Fruit fly (Drosophila melanogaster) whole organism, prepupa: ENCODE data around the gene Kr-h1.

ENCODE experiments used
- CG10631 ChIP-seq: fragments of 200-800 bp; sonication (Bioruptor generic); optimal IDR thresholded peaks from 2 replicates; lab custom pipeline; 2016; ENCODE audit warnings: missing biosample characterization, missing genetic modification characterization
- CG10669 ChIP-seq: fragments of 200-800 bp; sonication (Bioruptor generic); optimal IDR thresholded peaks from 3 replicates; lab custom pipeline; 2018; ENCODE audit warnings: missing biosample characterization, mild to moderate bottlenecking, missing genetic modification characterization, moderate library complexity
- CG11294 ChIP-seq: fragments of 200-800 bp; sonication (Bioruptor generic); IDR thresholded peaks from 2 replicates; pipeline ENCODE4 v1.3.6; 2022; ENCODE audit warnings: missing biosample characterization, missing genetic modification characterization
- CG11762 ChIP-seq: fragments of 200-800 bp; sonication (Bioruptor generic); optimal IDR thresholded peaks from 3 replicates; lab custom pipeline; 2016; ENCODE audit warnings: missing biosample characterization, missing genetic modification characterization; ENCODE audit not compliant: insufficient read depth
- CG11902 ChIP-seq: fragments of 200-800 bp; sonication (Bioruptor generic); optimal IDR thresholded peaks from 3 replicates; lab custom pipeline; 2016; ENCODE audit warnings: missing biosample characterization, missing genetic modification characterization
- CG15336 ChIP-seq: fragments of 200-800 bp; sonication (Bioruptor generic); IDR thresholded peaks from 2 replicates; pipeline ENCODE4 v1.3.6; 2022; ENCODE audit warnings: missing biosample characterization, missing genetic modification characterization
- CG1621 ChIP-seq: fragments of 200-800 bp; sonication (Bioruptor generic); optimal IDR thresholded peaks from 3 replicates; lab custom pipeline; 2018; ENCODE audit warnings: missing biosample characterization, mild to moderate bottlenecking, missing genetic modification characterization
- CG16779 ChIP-seq: fragments of 200-800 bp; sonication (Bioruptor generic); optimal IDR thresholded peaks from 3 replicates; lab custom pipeline; 2017; ENCODE audit warnings: missing biosample characterization, mild to moderate bottlenecking, missing genetic modification characterization
- CG3032 ChIP-seq: fragments of 200-800 bp; optimal IDR thresholded peaks from 2 replicates; lab custom pipeline; 2019; ENCODE audit warnings: missing biosample characterization, mild to moderate bottlenecking, missing genetic modification characterization, moderate library complexity
- CG31627 ChIP-seq: fragments of 200-800 bp; sonication (Bioruptor generic); optimal IDR thresholded peaks from 3 replicates; lab custom pipeline; 2016; ENCODE audit warnings: missing biosample characterization, missing genetic modification characterization
- CG32006 ChIP-seq: fragments of 200-800 bp; sonication (Bioruptor generic); optimal IDR thresholded peaks from 3 replicates; lab custom pipeline; 2017; ENCODE audit warnings: missing biosample characterization, mild to moderate bottlenecking, missing genetic modification characterization
- CG34406 ChIP-seq: fragments of 200-800 bp; sonication (Bioruptor generic); optimal IDR thresholded peaks from 3 replicates; lab custom pipeline; 2016; ENCODE audit warnings: missing biosample characterization, missing genetic modification characterization
- CG3919 ChIP-seq: fragments of 200-800 bp; sonication (Bioruptor generic); optimal IDR thresholded peaks from 3 replicates; lab custom pipeline; 2016; ENCODE audit warnings: missing biosample characterization, missing genetic modification characterization
- CG6163 ChIP-seq: fragments of 200-800 bp; sonication (Bioruptor generic); IDR thresholded peaks from 3 replicates; pipeline ENCODE4 v1.3.6; 2022; ENCODE audit warnings: missing biosample characterization, missing genetic modification characterization
- CG6276 ChIP-seq: fragments of 200-800 bp; sonication (Bioruptor generic); optimal IDR thresholded peaks from 2 replicates; lab custom pipeline; 2017; ENCODE audit warnings: missing biosample characterization, mild to moderate bottlenecking, missing genetic modification characterization
- CG6792 ChIP-seq: fragments of 200-800 bp; sonication (Bioruptor generic); optimal IDR thresholded peaks from 3 replicates; lab custom pipeline; 2016; ENCODE audit warnings: missing biosample characterization, missing genetic modification characterization
- CG6808 ChIP-seq: fragments of 200-800 bp; sonication (Bioruptor generic); optimal IDR thresholded peaks from 3 replicates; lab custom pipeline; 2017; ENCODE audit warnings: missing biosample characterization, missing genetic modification characterization, mild to moderate bottlenecking, moderate library complexity, missing genetic modification reagents
- CG6854 ChIP-seq: fragments of 200-800 bp; sonication (Bioruptor generic); optimal IDR thresholded peaks from 2 replicates; lab custom pipeline; 2017; ENCODE audit warnings: missing biosample characterization, mild to moderate bottlenecking, missing genetic modification characterization
- CG7368 ChIP-seq: fragments of 200-800 bp; sonication (Bioruptor generic); optimal IDR thresholded peaks from 3 replicates; lab custom pipeline; 2016; ENCODE audit warnings: missing biosample characterization, missing genetic modification characterization
- CG8119 ChIP-seq: fragments of 200-800 bp; sonication (Bioruptor generic); IDR thresholded peaks from 3 replicates; pipeline ENCODE4 v1.3.6; 2022; ENCODE audit warnings: missing biosample characterization, missing genetic modification characterization
- CG8319 ChIP-seq: fragments of 200-800 bp; sonication (Bioruptor generic); optimal IDR thresholded peaks from 3 replicates; lab custom pipeline; 2016; ENCODE audit warnings: missing biosample characterization, missing genetic modification characterization
- CG9139 ChIP-seq: fragments of 200-800 bp; sonication (Bioruptor generic); optimal IDR thresholded peaks from 3 replicates; lab custom pipeline; 2017; ENCODE audit warnings: missing biosample characterization, mild to moderate bottlenecking, missing genetic modification characterization
- Eip75B ChIP-seq: fragments of 200-800 bp; sonication (Bioruptor generic); optimal IDR thresholded peaks from 3 replicates; lab custom pipeline; 2016; ENCODE audit warnings: missing biosample characterization, missing genetic modification characterization
- Eip78C ChIP-seq: fragments of 200-800 bp; sonication (Bioruptor generic); peaks from one replicate; lab custom pipeline; 2016; ENCODE audit warnings: missing biosample characterization, missing genetic modification characterization
- Eip93F ChIP-seq: fragments of 200-800 bp; sonication (Bioruptor generic); optimal IDR thresholded peaks from 2 replicates; lab custom pipeline; 2016; ENCODE audit warnings: missing biosample characterization, mild to moderate bottlenecking, missing genetic modification characterization
- Ets21C ChIP-seq: fragments of 200-800 bp; sonication (Bioruptor generic); optimal IDR thresholded peaks from 3 replicates; lab custom pipeline; 2016; ENCODE audit warnings: missing biosample characterization, missing genetic modification characterization
- Gug ChIP-seq: fragments of 200-800 bp; sonication (Bioruptor generic); IDR thresholded peaks from 2 replicates; pipeline ENCODE4 v1.3.6; 2022; ENCODE audit warnings: missing biosample characterization, missing genetic modification characterization
- Hr38 ChIP-seq: sonication (Bioruptor generic); optimal IDR thresholded peaks from 2 replicates; lab custom pipeline; 2016; ENCODE audit warnings: missing biosample characterization, missing genetic modification characterization
- Hr39 ChIP-seq: fragments of 200-800 bp; sonication (Bioruptor generic); optimal IDR thresholded peaks from 2 replicates; lab custom pipeline; 2016; ENCODE audit warnings: missing biosample characterization, missing genetic modification characterization
- Lpt ChIP-seq: fragments of 200-800 bp; sonication (Bioruptor generic); optimal IDR thresholded peaks from 3 replicates; lab custom pipeline; 2016; ENCODE audit warnings: missing biosample characterization, missing genetic modification characterization
- Met ChIP-seq: fragments of 200-800 bp; sonication (Bioruptor generic); optimal IDR thresholded peaks from 3 replicates; lab custom pipeline; 2016; ENCODE audit warnings: missing biosample characterization, missing genetic modification characterization
- OdsH ChIP-seq: fragments of 200-800 bp; sonication (Bioruptor generic); optimal IDR thresholded peaks from 3 replicates; lab custom pipeline; 2016; ENCODE audit warnings: missing biosample characterization, missing genetic modification characterization
- Sox102F ChIP-seq: fragments of 200-800 bp; sonication (Bioruptor generic); optimal IDR thresholded peaks from 2 replicates; lab custom pipeline; 2016; ENCODE audit warnings: missing biosample characterization, mild to moderate bottlenecking, missing genetic modification characterization
- Sox14 ChIP-seq: fragments of 200-800 bp; sonication (Bioruptor generic); optimal IDR thresholded peaks from 3 replicates; lab custom pipeline; 2016; ENCODE audit warnings: missing biosample characterization, missing genetic modification characterization
- Sox15 ChIP-seq: fragments of 200-800 bp; sonication (Bioruptor generic); optimal IDR thresholded peaks from 3 replicates; lab custom pipeline; 2016; ENCODE audit warnings: missing biosample characterization, missing genetic modification characterization
- achi ChIP-seq: fragments of 200-800 bp; sonication (Bioruptor generic); optimal IDR thresholded peaks from 3 replicates; lab custom pipeline; 2016; ENCODE audit warnings: missing biosample characterization, missing genetic modification characterization
- cyc ChIP-seq: fragments of 200-800 bp; sonication (Bioruptor generic); optimal IDR thresholded peaks from 3 replicates; lab custom pipeline; 2016; ENCODE audit warnings: missing biosample characterization, missing genetic modification characterization
- dac ChIP-seq: fragments of 200-800 bp; sonication (Bioruptor generic); optimal IDR thresholded peaks from 2 replicates; lab custom pipeline; 2017; ENCODE audit warnings: missing biosample characterization, mild to moderate bottlenecking, missing genetic modification characterization
- dsx ChIP-seq: fragments of 200-800 bp; optimal IDR thresholded peaks from 3 replicates; lab custom pipeline; 2019; ENCODE audit warnings: missing biosample characterization, mild to moderate bottlenecking, missing genetic modification characterization, moderate library complexity; ENCODE audit not compliant: poor library complexity, severe bottlenecking
- eg ChIP-seq: fragments of 200-800 bp; sonication (Bioruptor generic); IDR thresholded peaks from 3 replicates; pipeline ENCODE4 v1.3.6; 2022; ENCODE audit warnings: missing biosample characterization, missing genetic modification characterization
- esn ChIP-seq: fragments of 200-800 bp; sonication (Bioruptor generic); optimal IDR thresholded peaks from 2 replicates; lab custom pipeline; 2016; ENCODE audit warnings: missing biosample characterization, mild to moderate bottlenecking, missing genetic modification characterization, moderate library complexity
- fd59A ChIP-seq: fragments of 200-800 bp; sonication (Bioruptor generic); optimal IDR thresholded peaks from 2 replicates; lab custom pipeline; 2017; ENCODE audit warnings: missing biosample characterization, mild to moderate bottlenecking, missing genetic modification characterization, missing genetic modification reagents
- fd85E ChIP-seq: fragments of 200-800 bp; sonication (Bioruptor generic); optimal IDR thresholded peaks from 3 replicates; lab custom pipeline; 2016; ENCODE audit warnings: missing biosample characterization, missing genetic modification characterization
- lz ChIP-seq: fragments of 200-800 bp; sonication (Bioruptor generic); optimal IDR thresholded peaks from 3 replicates; lab custom pipeline; 2016; ENCODE audit warnings: missing biosample characterization, missing genetic modification characterization
- net ChIP-seq: fragments of 200-800 bp; sonication (Bioruptor generic); optimal IDR thresholded peaks from 3 replicates; lab custom pipeline; 2016; ENCODE audit warnings: missing biosample characterization, missing genetic modification characterization
- pdm3 ChIP-seq: fragments of 200-800 bp; sonication (Bioruptor generic); optimal IDR thresholded peaks from 3 replicates; lab custom pipeline; 2016; ENCODE audit warnings: missing biosample characterization, missing genetic modification characterization
- salr ChIP-seq, 2 experiments: fragments of 200-800 bp; sonication (Bioruptor generic); optimal IDR thresholded peaks; 3 replicates each; lab custom pipeline; 2016 to 2018; ENCODE audit warnings: missing biosample characterization in 2 of 2, missing genetic modification characterization in 2 of 2, mild to moderate bottlenecking in 1 of 2
- spab ChIP-seq: fragments of 200-800 bp; sonication (Bioruptor generic); optimal IDR thresholded peaks from 2 replicates; lab custom pipeline; 2017; ENCODE audit warnings: missing biosample characterization, mild to moderate bottlenecking, missing genetic modification characterization, missing genetic modification reagents
- ss ChIP-seq, 2 experiments: fragments of 200-800 bp; sonication (Bioruptor generic); optimal IDR thresholded peaks; 2 replicates in 1 of 2; 3 replicates in 1 of 2; lab custom pipeline; 2017 to 2018; ENCODE audit warnings: mild to moderate bottlenecking in 2 of 2, missing biosample characterization in 2 of 2, missing genetic modification characterization in 2 of 2, moderate library complexity in 1 of 2
- svp ChIP-seq: fragments of 200-800 bp; sonication (Bioruptor generic); peaks from one replicate; lab custom pipeline; 2016; ENCODE audit warnings: missing biosample characterization, missing genetic modification characterization
- topi ChIP-seq: fragments of 200-800 bp; sonication (Bioruptor generic); optimal IDR thresholded peaks from 3 replicates; lab custom pipeline; 2016; ENCODE audit warnings: missing biosample characterization, missing genetic modification characterization
- vri ChIP-seq: fragments of 200-800 bp; sonication (Bioruptor generic); optimal IDR thresholded peaks from 3 replicates; lab custom pipeline; 2016; ENCODE audit warnings: missing biosample characterization, mild to moderate bottlenecking, missing genetic modification characterization

Kr-h1 gene

DNA sequence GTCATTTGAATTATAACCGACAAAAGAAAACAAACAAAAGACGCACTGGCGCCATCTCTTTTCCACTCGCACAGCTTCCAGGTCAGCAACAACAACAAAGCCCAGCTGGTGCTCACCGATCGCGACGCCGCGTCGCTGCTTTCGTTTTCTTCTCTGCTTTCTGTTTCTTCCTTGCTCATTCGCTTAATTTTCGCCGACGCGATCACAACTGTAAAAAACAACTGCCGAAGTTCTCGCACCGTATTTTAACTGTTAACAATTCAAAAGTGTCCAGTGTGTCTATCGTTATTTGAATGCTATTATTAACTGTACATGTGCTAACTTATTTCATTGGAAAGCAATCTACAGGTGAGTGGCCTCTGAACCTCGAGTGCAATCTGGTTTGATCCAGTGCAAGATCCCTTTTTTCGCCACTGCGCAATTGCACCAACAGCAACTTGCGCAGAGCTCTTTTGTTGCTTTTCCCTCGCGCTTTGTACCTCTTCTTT, 17.8 kb downstream of the Kr-h1 start, which contains the start of gene stai:
Gene stai (plus strand): TSS at position 176 of the 488 bp plus-strand sequence.
- TF ChIP-seq CG8319 (GFP tag; lab: Kevin White, UChicago): no peak
- TF ChIP-seq Eip93F: no peak
- TF ChIP-seq CG10669 (GFP tag; lab: Kevin White, UChicago): no peak
- no peak for TF ChIP-seq vri (GFP tag; lab: Kevin White, UChicago)
- peak; percentile 54 for TF ChIP-seq eg (GFP tag; lab: Robert Waterston, UW)
- no peak for TF ChIP-seq OdsH (GFP tag; lab: Kevin White, UChicago)
- peak; percentile 68 for TF ChIP-seq CG6854 (GFP tag; lab: Kevin White, UChicago)
- peak; percentile 45 for TF ChIP-seq esn (GFP tag; lab: Kevin White, UChicago)
- no peak for TF ChIP-seq Hr38 (GFP tag; lab: Kevin White, UChicago)
- TF ChIP-seq fd59A: no peak
- TF ChIP-seq Hr39 (GFP tag; lab: Kevin White, UChicago): no peak
- peak; percentile 83; the same call in 2 of the 3 replicates for TF ChIP-seq CG6163 (GFP tag; lab: Robert Waterston, UW)
- TF ChIP-seq ss (GFP tag; optimal IDR thresholded peaks at IDR 0.05; lab: Kevin White, UChicago): peak; percentile 59 to 74
- TF ChIP-seq Sox15: no peak
- TF ChIP-seq CG6792 (GFP tag; lab: Kevin White, UChicago): no peak
- TF ChIP-seq Lpt (GFP tag; lab: Kevin White, UChicago): peak; percentile 4
- no peak for TF ChIP-seq Gug (GFP tag; lab: Robert Waterston, UW)
- TF ChIP-seq Sox14: peak; percentile 56
- TF ChIP-seq achi: peak; percentile 15
- TF ChIP-seq CG9139: peak; percentile 51
- peak; percentile 13 for TF ChIP-seq lz (GFP tag; lab: Kevin White, UChicago)
- no peak for TF ChIP-seq CG3032 (tag; lab: Kevin White, UChicago)
- peak; percentile 39; the same call in 1 of the 3 replicates for TF ChIP-seq CG8119 (GFP tag; lab: Robert Waterston, UW)
- TF ChIP-seq CG6276 (GFP tag; lab: Kevin White, UChicago): peak; percentile 17
- peak; percentile 34 for TF ChIP-seq topi
- TF ChIP-seq pdm3 (GFP tag; lab: Kevin White, UChicago): no peak
- no peak for TF ChIP-seq CG10631 (GFP tag; lab: Kevin White, UChicago)
- TF ChIP-seq Sox102F: peak; percentile 47
- TF ChIP-seq CG7368 (GFP tag; lab: Kevin White, UChicago): peak; percentile 17
- peak; percentile 17 for TF ChIP-seq Met (GFP tag; lab: Kevin White, UChicago)
- TF ChIP-seq CG32006 (GFP tag; lab: Kevin White, UChicago): peak; percentile 11
- TF ChIP-seq dac: peak; percentile 21
- TF ChIP-seq CG11294 (GFP tag; lab: Robert Waterston, UW): no peak
- no peak for TF ChIP-seq cyc
- peak in 1 of 2 experiments; percentile 15 for TF ChIP-seq salr (GFP tag; optimal IDR thresholded peaks at IDR 0.05; lab: Kevin White, UChicago)
- TF ChIP-seq CG31627 (GFP tag; lab: Kevin White, UChicago): no peak
- TF ChIP-seq spab (GFP tag; lab: Kevin White, UChicago): no peak
- no peak for TF ChIP-seq CG11902 (GFP tag; lab: Kevin White, UChicago)
- no peak for TF ChIP-seq CG34406 (GFP tag; lab: Kevin White, UChicago)
- peak; percentile 57 for TF ChIP-seq CG3919
- TF ChIP-seq dsx (GFP tag; lab: Kevin White, UChicago): peak; percentile 58
- TF ChIP-seq CG15336 (GFP tag; lab: Robert Waterston, UW): peak; percentile 25; the same call in 1 of the 2 replicates
- no peak for TF ChIP-seq Ets21C (GFP tag; lab: Kevin White, UChicago)
- TF ChIP-seq Eip75B (GFP tag; lab: Kevin White, UChicago): peak; percentile 42
- TF ChIP-seq CG1621: peak; percentile 24
- peak; percentile 41 for TF ChIP-seq net (GFP tag; lab: Kevin White, UChicago)
- TF ChIP-seq svp (GFP tag; lab: Kevin White, UChicago): peak; percentile 93
- TF ChIP-seq CG11762 (GFP tag; lab: Kevin White, UChicago): peak; percentile 12
- TF ChIP-seq Eip78C (GFP tag; lab: Kevin White, UChicago): peak; percentile 86
- peak; percentile 66 for TF ChIP-seq CG6808 (GFP tag; lab: Kevin White, UChicago)
- TF ChIP-seq CG16779 (tag; lab: Kevin White, UChicago): no peak
- no peak for TF ChIP-seq fd85E (GFP tag; lab: Kevin White, UChicago)
